Worm (Caenorhabditis elegans): Measurements from ENCODE around the gene lin-18.

ce11 chrX:3994418-3994817 lies 36.1 kb downstream of the lin-18 start:
- peak; percentile 87 for TF ChIP-seq ztf-23 (GFP tag; IDR thresholded peaks at IDR 0.05)
- peak; percentile 75 for TF ChIP-seq T22C8.4 (GFP tag; IDR thresholded peaks at IDR 0.05)
- peak; percentile 70 for TF ChIP-seq ref-1 (GFP tag; conservative IDR thresholded peaks at IDR 0.05)
- TF ChIP-seq ztf-29 (GFP tag; IDR thresholded peaks at IDR 0.05): peak; percentile 76; the same call in 1 of the 2 replicates
